Worm (Caenorhabditis elegans) whole organism, L1 larva: ENCODE results near the gene R53.5.

ENCODE experiments used
- aha-1 ChIP-seq: fragments of 150-350 bp; optimal IDR thresholded peaks from 2 replicates; lab custom pipeline; 2014; ENCODE audit warnings: missing biosample characterization, missing genetic modification characterization
- ceh-90 ChIP-seq: sonication (generic microtip); optimal IDR thresholded peaks from 2 replicates; lab custom pipeline; 2016; ENCODE audit warnings: missing genetic modification characterization, missing compliant biosample characterization
- elt-2 ChIP-seq: sonication (generic microtip); optimal IDR thresholded peaks from 2 replicates; lab custom pipeline; 2016; ENCODE audit warnings: missing genetic modification characterization, mild to moderate bottlenecking, inconsistent platforms, missing compliant biosample characterization, missing genetic modification reagents
- ets-5 ChIP-seq: fragments of 200-800 bp; sonication (Bioruptor generic); IDR thresholded peaks from 2 replicates; pipeline ENCODE4 v1.3.6; 2022; ENCODE audit warnings: missing genetic modification characterization, missing compliant biosample characterization
- fkh-10 ChIP-seq: sonication (generic microtip); optimal IDR thresholded peaks from 2 replicates; lab custom pipeline; 2017; ENCODE audit warnings: missing biosample characterization, missing genetic modification reagents, missing genetic modification characterization
- lin-39 ChIP-seq: fragments of 150-350 bp; optimal IDR thresholded peaks from 2 replicates; lab custom pipeline; 2014; ENCODE audit warnings: missing biosample characterization, missing genetic modification reagents, missing genetic modification characterization
- nhr-11 ChIP-seq: fragments of 150-350 bp; optimal IDR thresholded peaks from 2 replicates; lab custom pipeline; 2014; ENCODE audit warnings: missing biosample characterization, missing genetic modification characterization
- nhr-12 ChIP-seq: sonication (generic microtip); optimal IDR thresholded peaks from 2 replicates; lab custom pipeline; 2017; ENCODE audit warnings: missing biosample characterization, missing genetic modification characterization
- nhr-19 ChIP-seq: fragments of 200-800 bp; sonication (Bioruptor generic); conservative IDR thresholded peaks from 2 replicates; pipeline ENCODE4 v1.3.6; 2022; ENCODE audit warnings: missing genetic modification characterization, missing compliant biosample characterization
- sox-4 ChIP-seq: sonication (generic microtip); optimal IDR thresholded peaks from 2 replicates; lab custom pipeline; 2016; ENCODE audit warnings: missing genetic modification characterization, missing compliant biosample characterization
- unc-130 ChIP-seq: fragments of 150-350 bp; optimal IDR thresholded peaks from 2 replicates; lab custom pipeline; 2017; ENCODE audit warnings: missing biosample characterization, missing genetic modification characterization, inconsistent platforms
- ztf-4 ChIP-seq: fragments of 150-350 bp; optimal IDR thresholded peaks from 2 replicates; lab custom pipeline; 2014; ENCODE audit warnings: missing biosample characterization, missing genetic modification characterization

- TF ChIP-seq unc-130 (tag; lab: Kevin White, UChicago) = no peak
- TF ChIP-seq sox-4 (tag; lab: Kevin White, UChicago) = no peak
- no peak for TF ChIP-seq ceh-90 (tag; lab: Kevin White, UChicago)
- no peak for TF ChIP-seq nhr-11 (tag; lab: Kevin White, UChicago)
- TF ChIP-seq ztf-4 (tag; lab: Kevin White, UChicago) = no peak
- TF ChIP-seq elt-2 (tag; lab: Kevin White, UChicago) = no peak
- TF ChIP-seq lin-39 (tag; lab: Kevin White, UChicago) = no peak
- no peak for TF ChIP-seq aha-1 (tag; lab: Kevin White, UChicago)
- no peak for TF ChIP-seq nhr-12 (tag; lab: Kevin White, UChicago)
- no peak for TF ChIP-seq ets-5 (GFP tag; lab: Robert Waterston, UW)
- no peak for TF ChIP-seq fkh-10
- TF ChIP-seq nhr-19 (GFP tag; lab: Robert Waterston, UW) = no peak
Observed at ce11 chrII:9990812-9991211, 20.5 kb upstream of the R53.5 start, which contains the start of gene lec-3.
